Worm (Caenorhabditis elegans) whole organism, L4 larva: ENCODE results near the gene ZK353.3.

ENCODE experiments used
- Y105C5A.15 ChIP-seq: fragments of 200-800 bp; sonication (Bioruptor generic); IDR thresholded peaks from 2 replicates; pipeline ENCODE4 v1.3.6; 2022; ENCODE audit warnings: missing genetic modification characterization, missing compliant biosample characterization
- nhr-25 ChIP-seq: sonication (generic microtip); optimal IDR thresholded peaks from 2 replicates; lab custom pipeline; 2017; ENCODE audit warnings: missing genetic modification characterization, mild to moderate bottlenecking, missing compliant biosample characterization, antibody characterized with exemption, moderate library complexity, borderline replicate concordance; ENCODE audit not compliant: insufficient read depth

- TF ChIP-seq nhr-25 (tag; lab: Kevin White, UChicago) (no peak), Y105C5A.15 (no peak)
Measured at ce11 chrIII:8369172-8369571, 26.6 kb upstream of the ZK353.3 start.
